Fruit fly (Drosophila melanogaster): ENCODE results near the gene gukh.

- TF ChIP-seq Sox102F (GFP tag; optimal IDR thresholded peaks at IDR 0.05) (no peak), fkh (GFP tag; optimal IDR thresholded peaks at IDR 0.05) (peak; percentile 69), CG6854 (GFP tag; optimal IDR thresholded peaks at IDR 0.05) (no peak)
Observed at dm6 chr3R:19056884-19057283, 73.1 kb downstream of the gukh start.

Measured in whole organism, prepupa.